Worm (Caenorhabditis elegans) whole organism, early embryonic: ENCODE data around the gene C14B4.2.

Experiments
- F13C5.2 ChIP-seq: sonication (generic microtip); optimal IDR thresholded peaks from 2 replicates; lab custom pipeline; 2017; ENCODE audit warnings: mild to moderate bottlenecking, missing genetic modification characterization, inconsistent platforms, missing compliant biosample characterization
- ama-1 ChIP-seq: fragments of 150-350 bp; optimal IDR thresholded peaks from 2 replicates; lab custom pipeline; 2014
- flt-1 ChIP-seq: fragments of 200-800 bp; sonication (Bioruptor generic); IDR thresholded peaks from 2 replicates; pipeline ENCODE4 v1.3.6; 2022; ENCODE audit warnings: missing genetic modification characterization, missing compliant biosample characterization
- pes-1 ChIP-seq: fragments of 200-800 bp; sonication (Bioruptor generic); IDR thresholded peaks from 2 replicates; pipeline ENCODE4 v1.3.6; 2022; ENCODE audit warnings: missing genetic modification reagents, missing genetic modification characterization, missing compliant biosample characterization
- tbx-11 ChIP-seq: fragments of 200-800 bp; sonication (Bioruptor generic); IDR thresholded peaks from 2 replicates; pipeline ENCODE4 v1.3.6; 2022; ENCODE audit warnings: missing genetic modification characterization, missing compliant biosample characterization
- tbx-37 ChIP-seq: fragments of 200-800 bp; sonication (Bioruptor generic); conservative IDR thresholded peaks from 2 replicates; pipeline ENCODE4 v1.3.6; 2022; ENCODE audit warnings: missing genetic modification reagents, missing genetic modification characterization, missing compliant biosample characterization
- tra-4 ChIP-seq: sonication (generic microtip); optimal IDR thresholded peaks from 2 replicates; lab custom pipeline; 2017; ENCODE audit warnings: missing genetic modification characterization, missing compliant biosample characterization

- TF ChIP-seq ama-1 (lab: Kevin White, UChicago) (no peak), F13C5.2 (no peak), flt-1 (no peak), tbx-37 (GFP tag; lab: Robert Waterston, UW) (no peak), tra-4 (tag; lab: Kevin White, UChicago) (no peak), tbx-11 (GFP tag; lab: Robert Waterston, UW) (no peak), pes-1 (GFP tag; lab: Robert Waterston, UW) (no peak)
These were observed 60.5 kb downstream of the C14B4.2 start, which contains the start of gene fbxb-62 for ce11 chrV:19301934-19302333.
